In genomic region chr3L:1166266-1166665, dm6 we compare ENCODE assay signal across 1 fruit fly cellular context.
TF ChIP-seq lines count a peak whose summit lies in the region.

No protein-coding gene starts in this region.

TF ChIP-seq in whole organism, embryonic, 481 proteins besides CTCF, POLR2A, EP300 and RAD21 (continued from another document):
- TF ChIP-seq CG17328 (GFP tag; IDR thresholded peaks at IDR 0.05; lab: Robert Waterston, UW) (peak; percentile 60; the same call in 1 of the 2 replicates), gt (GFP tag; IDR thresholded peaks at IDR 0.05; lab: Robert Waterston, UW) (no peak), wek (GFP tag; optimal IDR thresholded peaks at IDR 0.05; lab: Kevin White, UChicago) (peak; percentile 85), hkb (optimal IDR thresholded peaks at IDR 0.05; lab: Kevin White, UChicago) (no peak), hkb (GFP tag; IDR thresholded peaks at IDR 0.05; lab: Robert Waterston, UW) (peak; percentile 62), CG1832 (GFP tag; optimal IDR thresholded peaks at IDR 0.05; lab: Kevin White, UChicago) (no peak), ase (GFP tag; IDR thresholded peaks at IDR 0.05; lab: Robert Waterston, UW) (no peak), Bdp1 (GFP tag; optimal IDR thresholded peaks at IDR 0.05; lab: Kevin White, UChicago) (no peak), dan (GFP tag; IDR thresholded peaks at IDR 0.05; lab: Robert Waterston, UW) (no peak), B-H1 (GFP tag; IDR thresholded peaks at IDR 0.05; lab: Robert Waterston, UW) (no peak), pum (GFP tag; optimal IDR thresholded peaks at IDR 0.05; lab: Kevin White, UChicago) (no peak), otp (GFP tag; IDR thresholded peaks at IDR 0.05; lab: Robert Waterston, UW) (peak; percentile 78; the same call in 2 of the 3 replicates), gcm (GFP tag; optimal IDR thresholded peaks at IDR 0.05; lab: Kevin White, UChicago) (peak; percentile 65), wdn (GFP tag; IDR thresholded peaks at IDR 0.05; lab: Robert Waterston, UW) (no peak), CG12104 (GFP tag; optimal IDR thresholded peaks at IDR 0.05; lab: Kevin White, UChicago) (peak; percentile 54), CG17568 (GFP tag; optimal IDR thresholded peaks at IDR 0.05; lab: Kevin White, UChicago) (peak; percentile 84), CG12942 (GFP tag; optimal IDR thresholded peaks at IDR 0.05; lab: Kevin White, UChicago) (peak; percentile 16), phol (tag; optimal IDR thresholded peaks at IDR 0.05; lab: Kevin White, UChicago) (no peak), CG8765 (GFP tag; IDR thresholded peaks at IDR 0.05; lab: Robert Waterston, UW) (no peak), CG17186 (GFP tag; optimal IDR thresholded peaks at IDR 0.05; lab: Kevin White, UChicago) (peak; percentile 61), CG10267 (tag; optimal IDR thresholded peaks at IDR 0.05; lab: Kevin White, UChicago) (no peak), tll (GFP tag; optimal IDR thresholded peaks at IDR 0.05; lab: Kevin White, UChicago) (peak in 1 of 2 experiments; percentile 97), CG34422 (GFP tag; IDR thresholded peaks at IDR 0.05; lab: Robert Waterston, UW) (no peak), CG11456 (GFP tag; IDR thresholded peaks at IDR 0.05; lab: Robert Waterston, UW) (no peak), Bteb2 (GFP tag; optimal IDR thresholded peaks at IDR 0.05; lab: Kevin White, UChicago) (no peak), CG33213 (GFP tag; optimal IDR thresholded peaks at IDR 0.05; lab: Kevin White, UChicago) (peak; percentile 64), sisA (GFP tag; IDR thresholded peaks at IDR 0.05; lab: Robert Waterston, UW) (no peak), CG3163 (GFP tag; optimal IDR thresholded peaks at IDR 0.05; lab: Kevin White, UChicago) (peak; percentile 7), Neu2 (GFP tag; optimal IDR thresholded peaks at IDR 0.05; lab: Kevin White, UChicago; ENCODE audit: borderline replicate concordance) (no peak), CG17829 (tag; optimal IDR thresholded peaks at IDR 0.05; lab: Kevin White, UChicago) (peak; percentile 25), lov (optimal IDR thresholded peaks at IDR 0.05; lab: Kevin White, UChicago) (no peak), lov (GFP tag; IDR thresholded peaks at IDR 0.05; lab: Robert Waterston, UW) (peak; percentile 79; the same call in 1 of the 3 replicates), rib (GFP tag; IDR thresholded peaks at IDR 0.05; lab: Robert Waterston, UW) (0 out of 2 replicates have a peak, but pooled peaks have one; percentile 19), Sox100B (GFP tag; optimal IDR thresholded peaks at IDR 0.05; lab: Kevin White, UChicago) (peak; percentile 79), CG11398 (GFP tag; optimal IDR thresholded peaks at IDR 0.05; lab: Kevin White, UChicago) (peak; percentile 35), E2f2 (GFP tag; IDR thresholded peaks at IDR 0.05; lab: Robert Waterston, UW) (no peak), CG3065 (GFP tag; optimal IDR thresholded peaks at IDR 0.05; lab: Kevin White, UChicago) (no peak), dimm (GFP tag; IDR thresholded peaks at IDR 0.05; lab: Robert Waterston, UW) (no peak), CG4424 (GFP tag; optimal IDR thresholded peaks at IDR 0.05; lab: Kevin White, UChicago) (peak; percentile 1), CG9932 (GFP tag; IDR thresholded peaks at IDR 0.05; lab: Robert Waterston, UW) (no peak), mld (GFP tag; IDR thresholded peaks at IDR 0.05; lab: Robert Waterston, UW; ENCODE audit: partially characterized antibody) (no peak), Atf-2 (GFP tag; optimal IDR thresholded peaks at IDR 0.05; lab: Kevin White, UChicago) (no peak), sna (GFP tag; IDR thresholded peaks at IDR 0.05; lab: Robert Waterston, UW; ENCODE audit: partially characterized antibody) (no peak), CG17612 (GFP tag; IDR thresholded peaks at IDR 0.05; lab: Robert Waterston, UW) (no peak), BtbVII (GFP tag; optimal IDR thresholded peaks at IDR 0.05; lab: Kevin White, UChicago) (no peak), pita (GFP tag; optimal IDR thresholded peaks at IDR 0.05; lab: Kevin White, UChicago) (no peak), Ssrp (tag; optimal IDR thresholded peaks at IDR 0.05; lab: Kevin White, UChicago) (no peak), CG10959 (GFP tag; IDR thresholded peaks at IDR 0.05; lab: Robert Waterston, UW) (0 out of 2 replicates have a peak, but pooled peaks have one; percentile 17), hb (GFP tag; IDR thresholded peaks at IDR 0.05; lab: Robert Waterston, UW; ENCODE audit: partially characterized antibody) (no peak), Spps (tag; optimal IDR thresholded peaks at IDR 0.05; lab: Kevin White, UChicago) (peak; percentile 17), yki (optimal IDR thresholded peaks at IDR 0.05; lab: Kevin White, UChicago) (no peak), B-H2 (GFP tag; optimal IDR thresholded peaks at IDR 0.05; lab: Kevin White, UChicago) (no peak), NFAT (GFP tag; IDR thresholded peaks at IDR 0.05; lab: Robert Waterston, UW) (no peak), CG2120 (GFP tag; optimal IDR thresholded peaks at IDR 0.05; lab: Kevin White, UChicago) (no peak), CG8478 (optimal IDR thresholded peaks at IDR 0.05; lab: Kevin White, UChicago) (no peak), Rx (GFP tag; IDR thresholded peaks at IDR 0.05; lab: Robert Waterston, UW) (no peak), CG2116 (GFP tag; optimal IDR thresholded peaks at IDR 0.05; lab: Kevin White, UChicago) (peak; percentile 16), HLHmδ (GFP tag; optimal IDR thresholded peaks at IDR 0.05; lab: Kevin White, UChicago) (peak; percentile 10), CHES-1-like (GFP tag; optimal IDR thresholded peaks at IDR 0.05; lab: Kevin White, UChicago) (no peak), gsb (GFP tag; IDR thresholded peaks at IDR 0.05; lab: Robert Waterston, UW) (no peak), Hand (GFP tag; optimal IDR thresholded peaks at IDR 0.05; lab: Kevin White, UChicago) (no peak), CG16813 (GFP tag; IDR thresholded peaks at IDR 0.05; lab: Robert Waterston, UW; ENCODE audit: partially characterized antibody) (no peak), sqz (GFP tag; optimal IDR thresholded peaks at IDR 0.05; lab: Kevin White, UChicago) (peak; percentile 67), Optix (GFP tag; IDR thresholded peaks at IDR 0.05; lab: Robert Waterston, UW) (no peak), ERR (GFP tag; optimal IDR thresholded peaks at IDR 0.05; lab: Kevin White, UChicago) (no peak), CG5180 (GFP tag; optimal IDR thresholded peaks at IDR 0.05; lab: Kevin White, UChicago) (peak; percentile 71), CG15269 (tag; optimal IDR thresholded peaks at IDR 0.05; lab: Kevin White, UChicago) (peak; percentile 28), CG8944 (GFP tag; optimal IDR thresholded peaks at IDR 0.05; lab: Kevin White, UChicago) (no peak), so (GFP tag; IDR thresholded peaks at IDR 0.05; lab: Robert Waterston, UW) (0 out of 3 replicates have a peak, but pooled peaks have one; percentile 46), HLH54F (GFP tag; optimal IDR thresholded peaks at IDR 0.05; lab: Kevin White, UChicago) (no peak), CG7928 (GFP tag; optimal IDR thresholded peaks at IDR 0.05; lab: Kevin White, UChicago) (no peak), Doc3 (GFP tag; IDR thresholded peaks at IDR 0.05; lab: Robert Waterston, UW; ENCODE audit: partially characterized antibody) (no peak), bbx (GFP tag; IDR thresholded peaks at IDR 0.05; lab: Robert Waterston, UW; ENCODE audit: partially characterized antibody) (no peak), CG8290 (GFP tag; optimal IDR thresholded peaks at IDR 0.05; lab: Kevin White, UChicago) (no peak), CG8290 (tag; optimal IDR thresholded peaks at IDR 0.05; lab: Kevin White, UChicago) (peak; percentile 49 to 87), CG15479 (GFP tag; optimal IDR thresholded peaks at IDR 0.05; lab: Kevin White, UChicago) (peak; percentile 69), sr (GFP tag; IDR thresholded peaks at IDR 0.05; lab: Robert Waterston, UW) (peak; percentile 69), CG8089 (GFP tag; optimal IDR thresholded peaks at IDR 0.05; lab: Kevin White, UChicago) (peak; percentile 48), ems (GFP tag; optimal IDR thresholded peaks at IDR 0.05; lab: Kevin White, UChicago) (no peak), D19A (tag; optimal IDR thresholded peaks at IDR 0.05; lab: Kevin White, UChicago) (peak; percentile 14), Dek (tag; optimal IDR thresholded peaks at IDR 0.05; lab: Kevin White, UChicago) (no peak), HHEX (GFP tag; optimal IDR thresholded peaks at IDR 0.05; lab: Kevin White, UChicago) (peak; percentile 72), CG3407 (GFP tag; optimal IDR thresholded peaks at IDR 0.05; lab: Kevin White, UChicago) (peak; percentile 92), vfl (GFP tag; optimal IDR thresholded peaks at IDR 0.05; lab: Kevin White, UChicago) (no peak), Ets97D (GFP tag; optimal IDR thresholded peaks at IDR 0.05; lab: Kevin White, UChicago) (no peak), Nf-YB (GFP tag; optimal IDR thresholded peaks at IDR 0.05; lab: Kevin White, UChicago) (peak; percentile 41), CG18262 (tag; optimal IDR thresholded peaks at IDR 0.05; lab: Kevin White, UChicago) (peak; percentile 13), cas (GFP tag; IDR thresholded peaks at IDR 0.05; lab: Robert Waterston, UW) (no peak), Lhr (GFP tag; optimal IDR thresholded peaks at IDR 0.05; lab: Kevin White, UChicago) (peak; percentile 82), Lpt (GFP tag; optimal IDR thresholded peaks at IDR 0.05; lab: Kevin White, UChicago) (no peak), Dip3 (GFP tag; optimal IDR thresholded peaks at IDR 0.05; lab: Kevin White, UChicago) (no peak), Elba2 (GFP tag; optimal IDR thresholded peaks at IDR 0.05; lab: Kevin White, UChicago) (no peak), sc (optimal IDR thresholded peaks at IDR 0.05; lab: Kevin White, UChicago) (no peak), sc (GFP tag; optimal IDR thresholded peaks at IDR 0.05; lab: Kevin White, UChicago) (peak; percentile 74), pb (GFP tag; optimal IDR thresholded peaks at IDR 0.05; lab: Kevin White, UChicago) (no peak), C15 (GFP tag; IDR thresholded peaks at IDR 0.05; lab: Robert Waterston, UW) (no peak), cg (GFP tag; optimal IDR thresholded peaks at IDR 0.05; lab: Kevin White, UChicago) (no peak), CG7271 (tag; optimal IDR thresholded peaks at IDR 0.05; lab: Kevin White, UChicago) (peak; percentile 79), Xbp1 (GFP tag; optimal IDR thresholded peaks at IDR 0.05; lab: Kevin White, UChicago) (no peak), Blimp-1 (GFP tag; optimal IDR thresholded peaks at IDR 0.05; lab: Kevin White, UChicago) (peak; percentile 70), exex (tag; optimal IDR thresholded peaks at IDR 0.05; lab: Kevin White, UChicago) (no peak), onecut (GFP tag; IDR thresholded peaks at IDR 0.05; lab: Robert Waterston, UW) (peak; percentile 60), ken (GFP tag; IDR thresholded peaks at IDR 0.05; lab: Robert Waterston, UW) (0 out of 3 replicates have a peak, but pooled peaks have one; percentile 22), mirr (GFP tag; optimal IDR thresholded peaks at IDR 0.05; lab: Kevin White, UChicago) (no peak), vvl (GFP tag; IDR thresholded peaks at IDR 0.05; lab: Robert Waterston, UW) (peak; percentile 33; the same call in 1 of the 2 replicates), jigr1 (GFP tag; IDR thresholded peaks at IDR 0.05; lab: Robert Waterston, UW) (no peak), gcm2 (GFP tag; optimal IDR thresholded peaks at IDR 0.05; lab: Kevin White, UChicago) (peak; percentile 38), CG13123 (GFP tag; optimal IDR thresholded peaks at IDR 0.05; lab: Kevin White, UChicago) (no peak), zen (tag; optimal IDR thresholded peaks at IDR 0.05; lab: Kevin White, UChicago) (peak; percentile 71), row (GFP tag; IDR thresholded peaks at IDR 0.05; lab: Robert Waterston, UW) (no peak), corto (GFP tag; optimal IDR thresholded peaks at IDR 0.05; lab: Kevin White, UChicago) (no peak), PHDP (tag; optimal IDR thresholded peaks at IDR 0.05; lab: Kevin White, UChicago) (peak; percentile 53), h (optimal IDR thresholded peaks at IDR 0.05; lab: Kevin White, UChicago) (no peak), CG13296 (GFP tag; optimal IDR thresholded peaks at IDR 0.05; lab: Kevin White, UChicago) (peak; percentile 3), CG15011 (GFP tag; optimal IDR thresholded peaks at IDR 0.05; lab: Kevin White, UChicago) (peak; percentile 55), slbo (GFP tag; IDR thresholded peaks at IDR 0.05; lab: Robert Waterston, UW) (no peak), CG11723 (GFP tag; optimal IDR thresholded peaks at IDR 0.05; lab: Kevin White, UChicago) (peak; percentile 62), CG18476 (GFP tag; optimal IDR thresholded peaks at IDR 0.05; lab: Kevin White, UChicago) (peak; percentile 41), nerfin-2 (GFP tag; IDR thresholded peaks at IDR 0.05; lab: Robert Waterston, UW; ENCODE audit: partially characterized antibody) (no peak), CG10147 (GFP tag; optimal IDR thresholded peaks at IDR 0.05; lab: Kevin White, UChicago) (peak; percentile 13), CG10366 (GFP tag; IDR thresholded peaks at IDR 0.05; lab: Robert Waterston, UW) (no peak; the same call in 1 of the 2 replicates), CG9437 (GFP tag; optimal IDR thresholded peaks at IDR 0.05; lab: Kevin White, UChicago) (no peak), en (GFP tag; optimal IDR thresholded peaks at IDR 0.05; lab: Kevin White, UChicago) (no peak), CkIIα-i1 (GFP tag; IDR thresholded peaks at IDR 0.05; lab: Robert Waterston, UW) (no peak), CG14965 (GFP tag; optimal IDR thresholded peaks at IDR 0.05; lab: Kevin White, UChicago; ENCODE audit: borderline replicate concordance) (no peak), Sry-δ (GFP tag; optimal IDR thresholded peaks at IDR 0.05; lab: Kevin White, UChicago) (no peak)
